Worm (Caenorhabditis elegans) whole organism, L3 larva: ENCODE results near the gene K08B12.1.

ENCODE experiments used
- ZK546.5 ChIP-seq: sonication (generic microtip); optimal IDR thresholded peaks from 2 replicates; lab custom pipeline; 2017; ENCODE audit warnings: missing biosample characterization, missing genetic modification characterization
- ama-1 ChIP-seq: fragments of 150-350 bp; optimal IDR thresholded peaks from 2 replicates; lab custom pipeline; 2018
- elt-1 ChIP-seq: fragments of 150-350 bp; optimal IDR thresholded peaks from 2 replicates; lab custom pipeline; 2014; ENCODE audit warnings: missing biosample characterization, missing genetic modification characterization
- fos-1 ChIP-seq: fragments of 150-350 bp; optimal IDR thresholded peaks from 2 replicates; lab custom pipeline; 2014; ENCODE audit warnings: missing biosample characterization, missing genetic modification characterization
- nhr-11 ChIP-seq: fragments of 150-350 bp; optimal IDR thresholded peaks from 2 replicates; lab custom pipeline; 2014; ENCODE audit warnings: missing biosample characterization, missing genetic modification characterization
- nhr-23 ChIP-seq: fragments of 150-350 bp; optimal IDR thresholded peaks from 2 replicates; lab custom pipeline; 2014; ENCODE audit warnings: missing biosample characterization, missing genetic modification reagents, missing genetic modification characterization
- pqm-1 ChIP-seq: fragments of 150-350 bp; optimal IDR thresholded peaks from 2 replicates; lab custom pipeline; 2017; ENCODE audit warnings: missing biosample characterization, missing genetic modification characterization, inconsistent platforms
- unc-39 ChIP-seq: sonication (generic microtip); optimal IDR thresholded peaks from 4 replicates; lab custom pipeline; 2017; ENCODE audit warnings: missing biosample characterization, missing genetic modification characterization
- unc-62 ChIP-seq: fragments of 150-350 bp; sonication (generic microtip); optimal IDR thresholded peaks from 4 replicates; lab custom pipeline; 2014; ENCODE audit warnings: missing biosample characterization, missing genetic modification reagents, missing genetic modification characterization
- zag-1 ChIP-seq: fragments of 150-350 bp; optimal IDR thresholded peaks from 2 replicates; lab custom pipeline; 2014; ENCODE audit warnings: missing biosample characterization, missing genetic modification characterization
- ztf-11 ChIP-seq: fragments of 150-350 bp; optimal IDR thresholded peaks from 2 replicates; lab custom pipeline; 2014; ENCODE audit warnings: missing biosample characterization, missing genetic modification characterization

ce11 chrV:6281175-6281574, 22.0 kb downstream of the K08B12.1 start, which contains the start of the genes K12B6.4 and spe-49:
- TF ChIP-seq nhr-11 (tag; lab: Kevin White, UChicago) = no peak
- TF ChIP-seq pqm-1 (tag; lab: Kevin White, UChicago) = no peak
- TF ChIP-seq nhr-23 (tag; lab: Kevin White, UChicago) = no peak
- TF ChIP-seq unc-39 = no peak
- no peak for TF ChIP-seq elt-1 (tag; lab: Kevin White, UChicago)
- TF ChIP-seq ztf-11 (tag; lab: Kevin White, UChicago) = no peak
- no peak for TF ChIP-seq unc-62 (GFP tag; lab: Kevin White, UChicago)
- no peak for TF ChIP-seq ZK546.5 (tag; lab: Kevin White, UChicago)
- no peak for TF ChIP-seq ama-1 (lab: Kevin White, UChicago)
- TF ChIP-seq zag-1 (tag; lab: Kevin White, UChicago) = no peak
- no peak for TF ChIP-seq fos-1 (tag; lab: Kevin White, UChicago)
